Worm (Caenorhabditis elegans): ENCODE measurements around the gene R04A9.1.

R04A9.1 gene

DNA sequence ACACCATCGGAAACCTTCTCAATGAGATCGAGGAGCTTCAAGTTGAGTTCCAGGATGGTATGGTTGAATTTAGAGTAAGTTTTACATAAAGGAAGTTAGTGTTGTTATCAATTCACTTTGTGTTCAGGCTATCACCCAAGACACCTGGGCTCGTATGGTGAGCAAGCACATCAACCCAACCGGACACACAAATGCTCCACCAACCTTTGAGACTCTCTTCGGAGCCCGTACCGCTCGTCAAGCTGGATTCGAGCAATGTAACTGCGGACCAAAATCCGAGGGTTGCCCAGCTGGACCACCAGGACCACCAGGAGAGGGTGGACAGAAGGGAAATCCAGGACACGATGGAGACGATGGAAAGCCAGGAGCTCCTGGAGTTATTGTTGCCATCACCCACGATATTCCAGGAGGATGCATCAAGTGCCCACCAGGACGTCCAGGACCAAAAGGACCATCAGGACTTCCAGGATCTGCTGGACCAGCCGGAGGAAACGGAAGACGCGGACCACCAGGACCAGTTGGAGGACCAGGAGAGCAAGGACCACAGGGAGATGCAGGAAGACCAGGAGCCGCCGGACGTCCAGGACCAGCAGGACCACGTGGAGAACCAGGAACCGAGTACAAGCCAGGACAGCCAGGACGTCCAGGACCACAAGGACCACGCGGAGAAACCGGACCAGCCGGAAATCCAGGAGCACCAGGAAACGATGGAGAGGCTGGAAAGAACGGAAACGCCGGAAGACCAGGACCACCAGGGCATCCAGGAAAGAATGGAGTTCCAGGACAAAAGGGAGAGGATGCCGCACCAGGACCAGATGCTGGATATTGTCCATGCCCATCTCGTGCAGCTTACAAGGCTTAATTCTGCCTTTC, 17.3 kb downstream of the R04A9.1 start:
- no peak for TF ChIP-seq unc-62 (GFP tag; optimal IDR thresholded peaks at IDR 0.05)

DNA sequence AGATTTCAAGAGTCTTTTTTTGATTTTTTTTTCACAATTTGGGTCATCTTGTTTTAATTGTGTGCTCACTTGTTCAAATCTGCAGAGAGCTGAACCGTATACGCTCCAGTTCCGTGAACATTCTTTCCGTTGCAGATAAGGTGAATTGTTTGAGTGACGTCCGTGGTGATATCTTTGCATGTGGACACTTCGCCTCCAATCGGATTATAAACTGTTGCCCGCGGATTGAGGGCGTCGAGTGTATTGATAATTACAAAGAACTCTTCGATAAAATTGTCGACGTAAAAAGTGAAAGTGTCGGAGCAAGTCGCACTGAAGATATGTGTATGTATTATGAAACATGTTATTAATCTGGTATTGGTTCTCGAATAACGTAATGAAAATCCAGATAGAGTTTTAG, 19.1 kb downstream of the R04A9.1 start:
- TF ChIP-seq unc-62 (GFP tag; optimal IDR thresholded peaks at IDR 0.05) = no peak

DNA sequence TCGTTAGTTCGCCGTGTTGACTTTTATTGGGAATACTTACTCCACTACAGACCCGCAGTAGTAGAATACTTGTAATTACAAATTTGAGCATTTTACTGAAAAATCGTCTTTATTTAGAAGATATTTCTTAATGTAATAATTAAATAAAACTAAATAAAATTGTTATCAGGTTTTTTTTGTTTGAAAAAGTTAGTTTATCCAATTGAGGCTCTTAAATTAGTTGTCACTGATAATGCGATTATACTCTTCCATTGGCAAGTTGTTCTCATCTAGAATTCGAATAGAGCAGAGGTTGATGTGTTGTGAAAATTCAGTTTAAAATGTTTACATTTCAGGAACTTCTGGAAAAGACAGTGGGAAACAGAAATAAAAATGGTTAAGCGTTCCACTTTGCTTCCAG, 20.8 kb downstream of the R04A9.1 start, which contains the start of gene ZK1193.2:
Gene ZK1193.2, minus strand, starts transcription at position 101 of the 400 bp plus-strand sequence.
- TF ChIP-seq unc-62 (GFP tag; optimal IDR thresholded peaks at IDR 0.05) = no peak

DNA sequence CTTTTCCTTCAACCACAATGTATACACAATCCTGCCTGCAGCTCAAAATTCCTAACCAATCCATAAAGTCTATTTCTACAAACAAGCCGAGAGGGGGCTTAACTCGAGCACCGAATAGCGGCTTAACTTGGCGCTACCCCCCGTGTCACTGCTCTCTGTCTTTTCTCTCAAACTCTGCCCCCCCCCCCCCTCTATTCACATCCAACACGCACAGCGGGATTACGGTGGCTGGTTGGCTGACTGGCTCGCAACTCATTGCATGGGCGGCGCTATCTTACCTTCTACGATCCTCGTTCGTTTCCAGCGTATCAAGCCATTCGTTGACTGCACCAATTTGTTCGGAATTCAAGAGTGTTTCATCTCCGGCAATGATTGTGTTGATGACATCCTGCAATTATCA, 26.9 kb downstream of the R04A9.1 start:
- no peak for TF ChIP-seq unc-62 (GFP tag; optimal IDR thresholded peaks at IDR 0.05)

DNA sequence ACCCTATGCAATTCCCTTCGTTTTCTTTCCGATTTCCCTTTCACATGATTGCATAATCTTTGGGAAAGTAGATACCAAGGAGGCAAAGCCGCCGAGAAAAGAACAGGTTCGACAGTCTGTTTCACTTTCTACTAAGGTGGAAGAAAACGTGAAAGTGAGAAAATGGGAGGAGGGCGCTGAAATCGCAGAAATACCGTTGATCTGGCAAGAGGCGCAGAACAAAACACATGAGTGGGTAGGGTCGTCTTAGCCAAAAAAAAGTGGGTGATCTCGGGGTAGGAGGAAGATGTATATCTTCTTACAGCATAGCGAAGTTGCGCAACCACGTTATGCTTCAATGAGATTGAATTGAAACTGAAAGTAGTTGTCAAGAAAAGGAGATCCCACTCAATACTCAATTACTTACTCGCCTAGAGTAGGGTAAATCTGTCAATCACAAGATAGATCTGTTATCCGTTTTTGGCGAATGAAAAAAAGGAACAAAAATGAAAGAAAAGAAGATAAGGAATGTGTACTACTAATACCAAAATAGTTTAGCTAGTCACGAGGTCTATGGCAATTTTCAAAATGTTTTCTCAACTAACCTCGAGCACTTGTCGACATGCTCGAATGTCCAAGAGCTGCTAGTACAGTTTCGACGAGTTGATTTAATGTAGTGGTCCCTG, 28.5 kb downstream of the R04A9.1 start:
- no peak for TF ChIP-seq unc-62 (GFP tag; optimal IDR thresholded peaks at IDR 0.05)

DNA sequence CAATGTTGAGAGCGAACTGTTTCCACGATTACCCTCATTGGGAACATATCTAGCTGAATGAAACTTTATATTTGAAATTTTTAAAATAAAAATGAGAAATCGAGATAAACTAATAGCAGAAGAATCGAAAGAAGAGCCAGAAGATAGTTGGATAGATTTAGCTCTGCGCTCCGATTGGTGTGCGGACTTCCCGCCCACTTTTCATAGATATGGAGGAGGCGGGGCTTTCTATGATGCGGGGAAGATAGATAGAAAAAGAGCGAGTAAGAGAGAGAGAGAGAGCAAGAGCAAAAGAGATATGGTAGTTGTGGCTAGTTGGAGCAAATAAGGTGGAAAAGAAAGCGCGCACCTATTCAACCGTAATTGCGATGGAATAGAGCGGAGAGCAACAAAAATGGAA, 29.1 kb downstream of the R04A9.1 start, which contains the start of gene dve-1:
Gene dve-1, minus strand, starts transcription at position 66 of the 400 bp plus-strand sequence.
- TF ChIP-seq unc-62 (GFP tag; optimal IDR thresholded peaks at IDR 0.05) = no peak

DNA sequence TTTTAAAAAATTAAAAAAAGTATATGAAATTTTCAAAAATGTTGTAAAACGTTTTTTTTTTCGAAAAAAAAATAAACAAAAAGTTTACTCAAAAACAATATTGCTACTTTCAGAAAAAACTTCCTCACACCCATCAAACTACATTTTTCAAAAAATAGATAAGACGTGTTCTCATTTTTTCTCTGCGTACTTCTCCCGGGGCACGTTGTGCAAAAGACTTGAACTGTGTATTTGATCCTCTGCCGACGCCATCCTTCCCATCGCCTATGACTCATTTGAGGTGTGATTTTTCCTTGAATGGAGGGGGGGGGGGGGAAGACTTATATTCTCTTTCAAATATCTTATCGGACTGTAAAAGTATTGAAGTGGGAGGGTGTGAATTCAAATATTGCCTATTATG, 33.7 kb downstream of the R04A9.1 start:
- no peak for TF ChIP-seq unc-62 (GFP tag; optimal IDR thresholded peaks at IDR 0.05)

DNA sequence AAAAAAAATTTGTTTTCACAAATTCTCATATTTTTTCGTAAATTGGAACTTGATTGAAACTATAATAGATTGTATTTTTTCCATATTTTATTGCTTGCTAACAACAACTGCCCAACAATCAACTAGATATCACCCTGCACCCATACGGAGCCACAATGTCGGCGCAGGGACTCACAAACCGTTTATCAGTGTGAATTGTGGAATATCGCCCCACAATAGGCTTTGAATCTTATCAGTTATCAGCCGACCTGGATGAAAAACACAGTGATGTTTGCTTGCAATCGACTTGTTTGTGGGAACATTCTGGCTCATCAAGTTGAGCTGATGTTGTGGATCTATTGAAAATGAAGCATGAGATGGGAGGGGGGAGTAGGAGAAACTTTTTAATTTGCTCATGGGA, 34.3 kb downstream of the R04A9.1 start:
- TF ChIP-seq unc-62 (GFP tag; optimal IDR thresholded peaks at IDR 0.05) = no peak

DNA sequence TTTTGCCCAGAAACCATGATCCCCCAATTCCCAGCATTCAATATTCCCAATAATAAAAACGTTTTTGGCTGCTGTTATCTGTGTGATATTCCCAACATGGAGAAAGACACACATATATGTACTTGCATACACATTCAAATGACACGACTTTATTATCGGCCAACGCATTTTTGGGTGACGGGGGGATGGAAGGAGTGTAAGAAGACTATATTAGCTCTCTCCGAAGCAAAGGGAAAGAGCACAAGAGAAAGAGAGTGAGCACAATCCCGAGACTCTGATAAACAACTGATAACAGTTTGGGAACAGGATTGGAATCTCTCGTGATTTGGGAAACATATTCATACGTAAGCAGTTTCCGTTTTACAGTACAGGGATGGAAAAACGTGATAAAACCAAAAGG, 35.7 kb downstream of the R04A9.1 start:
- no peak for TF ChIP-seq unc-62 (GFP tag; optimal IDR thresholded peaks at IDR 0.05)

DNA sequence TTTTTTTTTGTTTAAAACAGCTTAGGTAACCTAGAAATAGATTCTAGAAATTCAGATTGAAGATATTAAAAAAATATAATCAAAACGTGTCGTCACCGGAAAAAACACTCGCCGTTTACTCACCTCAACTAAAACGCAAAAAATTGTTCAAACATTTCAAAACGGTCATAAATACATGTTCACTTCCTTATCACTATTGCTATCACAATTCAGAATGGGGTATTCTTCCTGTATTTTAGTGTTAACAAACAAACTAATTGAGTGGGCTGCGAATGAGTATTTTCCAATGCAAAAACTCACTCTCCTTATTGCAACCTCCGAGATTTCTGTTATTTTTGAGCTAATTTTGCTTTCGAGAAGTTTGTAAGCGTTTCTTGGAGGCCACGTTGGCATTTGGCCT, 45.1 kb downstream of the R04A9.1 start, which contains the start of gene F52D1.2:
Gene F52D1.2, minus strand, starts transcription at position 393 of the 400 bp plus-strand sequence.
- TF ChIP-seq unc-62 (GFP tag; optimal IDR thresholded peaks at IDR 0.05) = no peak

Data from whole organism, dauer.